Fruit fly (Drosophila melanogaster): Measurements from ENCODE around the gene alpha-PheRS.

DNA sequence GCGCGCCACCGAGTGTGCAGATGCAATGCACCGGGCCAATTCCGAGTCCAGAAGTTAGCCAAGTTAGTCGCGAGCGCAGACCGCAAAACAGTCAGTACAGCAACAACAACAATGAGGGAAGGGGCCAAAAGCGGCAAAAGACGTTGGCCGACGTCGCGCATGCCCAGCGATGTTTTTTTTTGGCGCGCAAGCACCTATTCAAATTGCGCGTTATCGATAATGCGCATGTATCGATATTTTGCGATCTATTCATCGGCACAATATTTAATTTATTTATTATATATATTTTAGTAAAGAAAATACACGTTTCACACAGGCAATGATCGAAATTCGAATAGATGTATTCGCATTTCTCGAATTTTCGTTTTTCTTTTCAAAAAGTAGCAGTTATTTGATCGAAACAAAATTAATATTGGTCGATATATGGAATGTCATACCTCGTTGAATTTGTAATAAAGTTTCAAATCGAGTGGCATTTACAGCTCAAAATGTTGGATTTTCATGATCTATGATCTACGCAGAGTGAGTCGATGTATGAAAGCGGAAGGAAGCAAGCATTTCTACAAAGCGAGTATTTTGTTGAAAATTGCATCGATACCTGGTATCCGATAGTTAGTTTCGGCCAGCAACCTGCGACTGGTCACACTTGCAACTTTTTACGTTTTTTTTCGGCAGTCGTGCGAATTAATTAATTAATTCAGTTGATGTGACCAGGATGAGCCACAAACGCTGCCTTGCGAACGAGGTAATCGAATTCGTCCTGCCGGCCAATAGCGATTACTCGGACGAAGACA, 16.0 kb downstream of the alpha-PheRS start, which contains the start of gene CG2116:
- TF ChIP-seq CG8159 (tag; optimal IDR thresholded peaks at IDR 0.05): no peak
- TF ChIP-seq CG32121 (GFP tag; IDR thresholded peaks at IDR 0.05): no peak
- TF ChIP-seq Pif1B (GFP tag; optimal IDR thresholded peaks at IDR 0.05): no peak
- no peak for TF ChIP-seq fd96Ca (GFP tag; IDR thresholded peaks at IDR 0.05)
- no peak for TF ChIP-seq rn (GFP tag; IDR thresholded peaks at IDR 0.05)
- no peak for TF ChIP-seq D1 (tag; optimal IDR thresholded peaks at IDR 0.05)
- no peak for TF ChIP-seq Ets98B (GFP tag; IDR thresholded peaks at IDR 0.05)
- TF ChIP-seq gl (tag; optimal IDR thresholded peaks at IDR 0.05): no peak
- TF ChIP-seq CG8301 (tag; optimal IDR thresholded peaks at IDR 0.05): no peak
- no peak for TF ChIP-seq Pif1A (GFP tag; optimal IDR thresholded peaks at IDR 0.05)
- TF ChIP-seq CG9948 (tag; optimal IDR thresholded peaks at IDR 0.05): no peak
- TF ChIP-seq CG12605 (GFP tag; IDR thresholded peaks at IDR 0.05): no peak
- TF ChIP-seq EcR (GFP tag; optimal IDR thresholded peaks at IDR 0.05): no peak

Measured in whole organism, pupa.